Worm (Caenorhabditis elegans) whole organism, midembryonic: ENCODE measurements around the gene sgn-1.

Experiments
- T22C8.4 ChIP-seq: fragments of 200-800 bp; sonication (Bioruptor generic); IDR thresholded peaks from 2 replicates; pipeline ENCODE4 v1.3.6; 2022; ENCODE audit warnings: missing genetic modification characterization, missing compliant biosample characterization
- cog-1 ChIP-seq: sonication (generic microtip); optimal IDR thresholded peaks from 2 replicates; lab custom pipeline; 2016; ENCODE audit warnings: missing genetic modification characterization, missing compliant biosample characterization
- med-1 ChIP-seq: sonication (generic microtip); optimal IDR thresholded peaks from 2 replicates; lab custom pipeline; 2017; ENCODE audit warnings: missing genetic modification characterization, mild to moderate bottlenecking, missing compliant biosample characterization, antibody characterized with exemption, missing genetic modification reagents; ENCODE audit not compliant: insufficient read depth
- ref-1 ChIP-seq: fragments of 200-800 bp; sonication (Bioruptor generic); conservative IDR thresholded peaks from 2 replicates; pipeline ENCODE4 v1.3.6; 2022; ENCODE audit warnings: missing genetic modification reagents, missing genetic modification characterization, missing compliant biosample characterization
- tab-1 ChIP-seq: fragments of 200-800 bp; sonication (Bioruptor generic); IDR thresholded peaks from 2 replicates; pipeline ENCODE4 v1.3.6; 2022; ENCODE audit warnings: missing genetic modification characterization, missing compliant biosample characterization
- ztf-23 ChIP-seq: fragments of 200-800 bp; sonication (Bioruptor generic); IDR thresholded peaks from 2 replicates; pipeline ENCODE4 v1.3.6; 2022; ENCODE audit warnings: missing genetic modification reagents, missing genetic modification characterization, missing compliant biosample characterization

DNA sequence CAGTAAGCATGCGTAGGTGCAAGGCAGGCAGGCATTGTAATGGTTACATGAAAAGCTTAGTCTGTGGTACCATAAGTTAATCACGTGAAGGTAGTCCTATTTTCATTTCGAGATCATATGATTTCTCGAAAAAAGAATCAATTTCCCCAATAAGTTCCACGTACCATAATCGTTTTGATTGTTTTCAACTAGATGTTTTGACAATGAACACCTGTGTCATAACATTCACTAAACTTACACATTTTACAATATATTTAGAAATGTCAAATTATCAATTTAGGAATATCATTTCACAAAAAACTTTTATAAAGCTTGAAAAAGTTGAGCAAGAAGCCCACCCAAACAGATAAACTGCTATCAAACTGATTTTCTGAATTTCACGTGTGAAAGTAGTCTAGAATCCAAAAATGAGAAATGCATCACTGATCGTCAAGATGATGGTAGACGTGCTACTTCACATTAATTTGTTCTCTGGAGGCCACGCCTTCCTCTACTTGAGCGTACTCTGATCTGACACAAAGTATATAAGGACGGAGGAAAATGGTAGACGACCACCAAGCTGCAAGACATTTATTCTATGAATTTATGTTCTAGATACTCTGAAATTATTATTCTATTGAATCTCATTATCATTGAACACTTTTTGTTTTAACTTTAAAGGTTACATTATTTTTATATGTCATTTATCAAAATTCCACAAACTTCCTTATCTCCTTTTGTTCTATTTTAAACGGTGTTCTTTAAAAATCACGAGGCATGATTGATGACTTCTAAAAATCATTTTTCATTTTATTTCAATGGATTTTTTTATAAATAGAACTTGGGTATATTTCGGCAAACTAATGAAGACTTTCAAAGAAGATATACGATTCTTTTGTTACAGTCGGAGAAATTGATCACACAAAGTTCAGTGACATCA, 35.8 kb upstream of the sgn-1 start, which contains the start of gene F46C5.10:
- TF ChIP-seq med-1 (GFP tag; lab: Kevin White, UChicago) (no peak), ztf-23 (GFP tag; lab: Robert Waterston, UW) (no peak), ref-1 (no peak), cog-1 (tag; lab: Kevin White, UChicago) (no peak), T22C8.4 (GFP tag; lab: Robert Waterston, UW) (no peak), tab-1 (GFP tag; lab: Robert Waterston, UW) (no peak)
